Fruit fly (Drosophila melanogaster) whole organism, prepupa: ENCODE data around the gene bab1.

Source experiments
- CG32006 ChIP-seq: fragments of 200-800 bp; sonication (Bioruptor generic); optimal IDR thresholded peaks from 3 replicates; lab custom pipeline; 2017; ENCODE audit warnings: missing biosample characterization, mild to moderate bottlenecking, missing genetic modification characterization
- CG6854 ChIP-seq: fragments of 200-800 bp; sonication (Bioruptor generic); optimal IDR thresholded peaks from 2 replicates; lab custom pipeline; 2017; ENCODE audit warnings: missing biosample characterization, mild to moderate bottlenecking, missing genetic modification characterization
- CG8319 ChIP-seq: fragments of 200-800 bp; sonication (Bioruptor generic); optimal IDR thresholded peaks from 3 replicates; lab custom pipeline; 2016; ENCODE audit warnings: missing biosample characterization, missing genetic modification characterization

dm6 chr3L:1032569-1032968, 68.3 kb downstream of the bab1 start:
- TF ChIP-seq CG6854 (GFP tag; lab: Kevin White, UChicago): peak; percentile 92
- peak; percentile 79 for TF ChIP-seq CG8319
- TF ChIP-seq CG32006 (GFP tag; lab: Kevin White, UChicago): peak; percentile 95
